Worm (Caenorhabditis elegans) whole organism, late embryonic: Measurements from ENCODE around the gene C10A4.4.

Experiments
- F13H6.1 ChIP-seq: sonication (generic microtip); optimal IDR thresholded peaks from 2 replicates; lab custom pipeline; 2016; ENCODE audit warnings: missing genetic modification characterization, missing compliant biosample characterization
- elt-2 ChIP-seq: sonication (generic microtip); optimal IDR thresholded peaks from 2 replicates; lab custom pipeline; 2016; ENCODE audit warnings: missing genetic modification reagents, missing genetic modification characterization, missing compliant biosample characterization
- gmeb-2 ChIP-seq: sonication (generic microtip); optimal IDR thresholded peaks from 2 replicates; lab custom pipeline; 2016; ENCODE audit warnings: missing genetic modification characterization, inconsistent platforms, missing compliant biosample characterization
- mec-3 ChIP-seq: sonication (generic microtip); optimal IDR thresholded peaks from 2 replicates; lab custom pipeline; 2016; ENCODE audit warnings: borderline replicate concordance, missing genetic modification characterization, missing compliant biosample characterization

DNA sequence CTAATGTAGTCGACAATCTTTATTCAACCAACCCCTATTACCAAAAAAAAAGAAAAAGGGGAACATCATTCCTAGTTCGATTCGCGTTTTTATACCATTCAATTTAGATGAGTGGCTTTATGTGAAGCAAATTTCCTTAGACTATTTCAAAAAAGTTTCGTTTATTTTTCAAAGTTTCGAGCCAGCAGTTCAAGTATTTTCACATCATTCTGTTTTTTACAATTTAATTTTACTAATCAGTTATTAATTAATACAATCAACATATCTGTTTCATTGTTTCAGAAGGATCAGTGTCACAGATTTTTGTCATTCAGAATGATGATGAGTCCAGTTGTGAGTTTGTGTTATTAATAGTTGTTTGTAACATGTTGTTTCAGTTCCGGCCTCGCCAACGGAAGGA lies 9.0 kb downstream of the C10A4.4 start, which contains the start of gene C10A4.2:
- TF ChIP-seq mec-3 (tag; lab: Kevin White, UChicago) (no peak), elt-2 (no peak), F13H6.1 (no peak), gmeb-2 (tag; lab: Kevin White, UChicago) (no peak)
